Worm (Caenorhabditis elegans) whole organism, mixed stage, embryonic: ENCODE results near the gene arl-3.

Experiments used
- hlh-1 ChIP-seq: fragments of 150-350 bp; optimal IDR thresholded peaks from 2 replicates; lab custom pipeline; 2014; ENCODE audit warnings: missing biosample characterization, missing genetic modification reagents, missing genetic modification characterization
- lin-13 ChIP-seq: fragments of 150-350 bp; optimal IDR thresholded peaks from 2 replicates; lab custom pipeline; 2014; ENCODE audit warnings: missing biosample characterization, missing genetic modification characterization
- nhr-237 ChIP-seq: fragments of 150-350 bp; optimal IDR thresholded peaks from 2 replicates; lab custom pipeline; 2014; ENCODE audit warnings: missing biosample characterization, missing genetic modification characterization
- nhr-76 ChIP-seq: sonication (generic microtip); optimal IDR thresholded peaks from 2 replicates; lab custom pipeline; 2017; ENCODE audit warnings: missing biosample characterization, missing genetic modification characterization
- pha-4 ChIP-seq: fragments of 150-350 bp; optimal IDR thresholded peaks from 2 replicates; lab custom pipeline; 2018; ENCODE audit warnings: missing biosample characterization, missing genetic modification reagents, missing genetic modification characterization

ce11 chrII:14599284-14599862, 6.9 kb upstream of the arl-3 start:
- no peak for TF ChIP-seq nhr-237 (tag; lab: Kevin White, UChicago)
- no peak for TF ChIP-seq nhr-76 (tag; lab: Kevin White, UChicago)
- TF ChIP-seq pha-4 = no peak
- TF ChIP-seq hlh-1 (tag; lab: Kevin White, UChicago) = no peak
- TF ChIP-seq lin-13 = no peak
